Worm (Caenorhabditis elegans) whole organism, young adult: ENCODE measurements around the gene Y38F1A.2.
A peak's percentile ranks its signal among the peaks of the same experiment; 100 is the strongest.

ENCODE experiments used
- C17E4.6 ChIP-seq: fragments of 200-800 bp; sonication (Bioruptor generic); IDR thresholded peaks from 2 replicates; pipeline ENCODE4 v1.3.6; 2022; ENCODE audit warnings: missing genetic modification reagents, missing genetic modification characterization, missing compliant biosample characterization
- F57C9.4 ChIP-seq: sonication (generic microtip); optimal IDR thresholded peaks from 2 replicates; lab custom pipeline; 2017; ENCODE audit warnings: mild to moderate bottlenecking, missing genetic modification characterization, missing compliant biosample characterization
- K11D2.4 ChIP-seq: fragments of 200-800 bp; sonication (Bioruptor generic); IDR thresholded peaks from 2 replicates; pipeline ENCODE4 v1.3.6; 2022; ENCODE audit warnings: missing genetic modification reagents, missing genetic modification characterization, missing compliant biosample characterization
- T26A5.8 ChIP-seq: sonication (generic microtip); optimal IDR thresholded peaks from 2 replicates; lab custom pipeline; 2016; ENCODE audit warnings: missing genetic modification characterization, missing compliant biosample characterization
- Y53F4B.3 ChIP-seq: fragments of 200-800 bp; sonication (Bioruptor generic); IDR thresholded peaks from 2 replicates; pipeline ENCODE4 v1.3.6; 2022; ENCODE audit warnings: missing genetic modification reagents, missing genetic modification characterization, missing compliant biosample characterization
- akir-1 ChIP-seq: fragments of 200-800 bp; sonication (Bioruptor generic); optimal IDR thresholded peaks from 2 replicates; lab custom pipeline; 2018; ENCODE audit warnings: mild to moderate bottlenecking, missing genetic modification characterization, moderate library complexity, missing compliant biosample characterization
- ama-1 ChIP-seq, 3 experiments: fragments of 150-350 bp in 1 of 3; sonication (generic microtip) in 2 of 3; optimal IDR thresholded peaks; 2 replicates each; lab custom pipeline; 2014 to 2018; ENCODE audit warnings: missing biosample characterization in 2 of 3, missing genetic modification characterization in 2 of 3, missing genetic modification reagents in 2 of 3
- aptf-2 ChIP-seq: fragments of 200-800 bp; sonication (Bioruptor generic); conservative IDR thresholded peaks from 2 replicates; pipeline ENCODE4 v1.3.6; 2022; ENCODE audit warnings: missing genetic modification reagents, missing genetic modification characterization, missing compliant biosample characterization
- athp-1 ChIP-seq: sonication (generic microtip); optimal IDR thresholded peaks from 2 replicates; lab custom pipeline; 2017; ENCODE audit warnings: mild to moderate bottlenecking, missing genetic modification characterization, missing compliant biosample characterization
- attf-5 ChIP-seq: fragments of 200-800 bp; sonication (Bioruptor generic); optimal IDR thresholded peaks from 2 replicates; lab custom pipeline; 2018; ENCODE audit warnings: mild to moderate bottlenecking, missing genetic modification characterization, missing compliant biosample characterization
- attf-6 ChIP-seq: fragments of 200-800 bp; sonication (Bioruptor generic); IDR thresholded peaks from 2 replicates; pipeline ENCODE4 v1.3.6; 2022; ENCODE audit warnings: missing genetic modification reagents, missing genetic modification characterization, missing compliant biosample characterization
- cebp-2 ChIP-seq: fragments of 200-800 bp; sonication (Bioruptor generic); IDR thresholded peaks from 2 replicates; pipeline ENCODE4 v1.3.6; 2022; ENCODE audit warnings: missing genetic modification characterization, missing compliant biosample characterization
- ceh-27 ChIP-seq: fragments of 200-800 bp; sonication (Bioruptor generic); optimal IDR thresholded peaks from 2 replicates; lab custom pipeline; 2018; ENCODE audit warnings: mild to moderate bottlenecking, missing genetic modification characterization, moderate library complexity, missing compliant biosample characterization
- ceh-40 ChIP-seq: fragments of 200-800 bp; sonication (Bioruptor generic); IDR thresholded peaks from 2 replicates; pipeline ENCODE4 v1.3.6; 2022; ENCODE audit warnings: missing genetic modification characterization, missing compliant biosample characterization
- dox-1 ChIP-seq: fragments of 200-800 bp; sonication (Bioruptor generic); IDR thresholded peaks from 2 replicates; pipeline ENCODE4 v1.3.6; 2022; ENCODE audit warnings: missing genetic modification reagents, missing genetic modification characterization, missing compliant biosample characterization
- egl-44 ChIP-seq: fragments of 200-800 bp; sonication (Bioruptor generic); IDR thresholded peaks from 2 replicates; pipeline ENCODE4 v1.3.6; 2022; ENCODE audit warnings: missing genetic modification reagents, missing genetic modification characterization, missing compliant biosample characterization
- let-607 ChIP-seq, 2 experiments: fragments of 200-800 bp in 1 of 2; sonication (Bioruptor generic) in 1 of 2; sonication (generic microtip) in 1 of 2; optimal IDR thresholded peaks; 2 replicates each; lab custom pipeline; 2016 to 2018; ENCODE audit warnings: mild to moderate bottlenecking in 2 of 2, missing compliant biosample characterization in 2 of 2, missing genetic modification characterization in 2 of 2, moderate library complexity in 2 of 2, missing genotype in 1 of 2
- lin-40 ChIP-seq: sonication (generic microtip); optimal IDR thresholded peaks from 2 replicates; lab custom pipeline; 2016; ENCODE audit warnings: missing genetic modification characterization, mild to moderate bottlenecking, missing compliant biosample characterization, missing genotype, missing genetic modification reagents
- lir-1 ChIP-seq: fragments of 200-800 bp; sonication (Bioruptor generic); conservative IDR thresholded peaks from 2 replicates; pipeline ENCODE4 v1.3.6; 2022; ENCODE audit warnings: missing genetic modification reagents, missing genetic modification characterization, missing compliant biosample characterization
- nhr-80 ChIP-seq: sonication (generic microtip); optimal IDR thresholded peaks from 2 replicates; lab custom pipeline; 2016; ENCODE audit warnings: missing genetic modification characterization, missing compliant biosample characterization
- sptf-2 ChIP-seq: fragments of 200-800 bp; sonication (Bioruptor generic); optimal IDR thresholded peaks from 2 replicates; lab custom pipeline; 2018; ENCODE audit warnings: mild to moderate bottlenecking, missing genetic modification characterization, missing compliant biosample characterization
- tbp1 ChIP-seq: fragments of 200-800 bp; sonication (Bioruptor generic); optimal IDR thresholded peaks from 2 replicates; lab custom pipeline; 2018; ENCODE audit warnings: mild to moderate bottlenecking, missing genetic modification characterization, missing compliant biosample characterization
- unc-130 ChIP-seq: sonication (generic microtip); optimal IDR thresholded peaks from 2 replicates; lab custom pipeline; 2016; ENCODE audit warnings: missing genetic modification reagents, missing genetic modification characterization, missing compliant biosample characterization
- unc-62 ChIP-seq: fragments of 150-350 bp; optimal IDR thresholded peaks from 2 replicates; lab custom pipeline; 2014; ENCODE audit warnings: missing biosample characterization, missing genetic modification reagents, missing genetic modification characterization
- zfh-2 ChIP-seq: fragments of 200-800 bp; sonication (Bioruptor generic); conservative IDR thresholded peaks from 2 replicates; pipeline ENCODE4 v1.3.6; 2022; ENCODE audit warnings: missing genetic modification reagents, missing genetic modification characterization, missing compliant biosample characterization
- ztf-22 ChIP-seq: fragments of 200-800 bp; sonication (Bioruptor generic); optimal IDR thresholded peaks from 2 replicates; lab custom pipeline; 2018; ENCODE audit warnings: mild to moderate bottlenecking, missing genetic modification characterization, moderate library complexity, missing compliant biosample characterization
- ztf-26 ChIP-seq: sonication (generic microtip); optimal IDR thresholded peaks from 2 replicates; lab custom pipeline; 2017; ENCODE audit warnings: missing genetic modification characterization, missing compliant biosample characterization

The Y38F1A.2 gene

ce11 chrII:13004160-13004871, 49.6 kb downstream of the Y38F1A.2 start:
- peak; percentile 52 for TF ChIP-seq nhr-80 (tag; lab: Kevin White, UChicago)
- no peak for TF ChIP-seq ceh-40 (GFP tag; lab: Robert Waterston, UW)

ce11 chrII:13004872-13005252, 50.1 kb downstream of the Y38F1A.2 start:
- TF ChIP-seq tbp1 (GFP tag; lab: Kevin White, UChicago) (no peak), attf-5 (GFP tag; lab: Kevin White, UChicago) (no peak), sptf-2 (no peak), dox-1 (GFP tag; lab: Robert Waterston, UW) (no peak), cebp-2 (GFP tag; lab: Robert Waterston, UW) (no peak), let-607 (tag; optimal IDR thresholded peaks at IDR 0.05; lab: Kevin White, UChicago) (no peak), athp-1 (no peak), zfh-2 (no peak), egl-44 (GFP tag; lab: Robert Waterston, UW) (no peak), Y53F4B.3 (GFP tag; lab: Robert Waterston, UW) (no peak), akir-1 (GFP tag; lab: Kevin White, UChicago) (no peak), K11D2.4 (GFP tag; lab: Robert Waterston, UW) (no peak), lir-1 (GFP tag; lab: Robert Waterston, UW) (no peak), unc-130 (no peak), unc-62 (GFP tag; lab: Kevin White, UChicago) (no peak), C17E4.6 (GFP tag; lab: Robert Waterston, UW) (no peak), lin-40 (tag; lab: Kevin White, UChicago) (no peak), ama-1 (optimal IDR thresholded peaks at IDR 0.05; lab: Kevin White, UChicago) (no peak), ama-1 (GFP tag; optimal IDR thresholded peaks at IDR 0.05; lab: Kevin White, UChicago) (no peak), aptf-2 (GFP tag; lab: Robert Waterston, UW) (no peak), ceh-27 (GFP tag; lab: Kevin White, UChicago) (no peak)
- TF ChIP-seq, all 124 proteins: peak for 0

- TF ChIP-seq F57C9.4: no peak
- TF ChIP-seq T26A5.8 (tag; lab: Kevin White, UChicago): no peak
- peak; percentile 37 for TF ChIP-seq ztf-22 (GFP tag; lab: Kevin White, UChicago)
- peak; percentile 35 for TF ChIP-seq ztf-26 (tag; lab: Kevin White, UChicago)
- TF ChIP-seq dox-1 (GFP tag; lab: Robert Waterston, UW): no peak
- peak; percentile 0 for TF ChIP-seq lin-40 (tag; lab: Kevin White, UChicago)
- TF ChIP-seq attf-6: no peak
- peak; percentile 54 for TF ChIP-seq nhr-80 (tag; lab: Kevin White, UChicago)
Observed at ce11 chrII:13006283-13006682, 51.5 kb downstream of the Y38F1A.2 start.
